Worm (Caenorhabditis elegans): ENCODE results near the gene mtss-1.

mtss-1 gene

DNA sequence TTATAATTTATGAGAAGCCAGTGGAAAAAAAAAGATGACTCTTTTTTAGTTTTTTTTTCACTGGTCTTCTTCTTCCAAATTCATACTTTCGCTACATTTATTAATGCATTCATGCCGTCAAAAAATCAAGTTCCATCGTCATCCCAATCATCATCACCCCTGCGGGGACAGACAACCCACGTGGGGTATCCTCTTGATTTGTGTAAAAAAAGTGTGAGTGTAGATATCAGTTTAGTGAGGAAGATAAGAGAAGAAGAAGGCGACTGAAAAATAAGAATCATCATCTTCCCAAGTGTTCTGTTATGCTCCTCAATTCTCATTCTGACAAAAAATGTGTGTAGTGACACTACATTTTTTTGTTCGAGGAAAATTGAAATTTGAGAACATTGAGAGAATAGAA lies 36.1 kb upstream of the mtss-1 start:
- TF ChIP-seq hlh-11 (tag; optimal IDR thresholded peaks at IDR 0.05) (peak; percentile 62), nhr-25 (tag; optimal IDR thresholded peaks at IDR 0.05; ENCODE audit: borderline replicate concordance, insufficient read depth) (no peak), pqm-1 (tag; optimal IDR thresholded peaks at IDR 0.05) (no peak), F26F4.8 (GFP tag; conservative IDR thresholded peaks at IDR 0.05) (no peak), T20F7.1 (GFP tag; optimal IDR thresholded peaks at IDR 0.05) (no peak), Y48G9A.11 (GFP tag; IDR thresholded peaks at IDR 0.05) (no peak), daf-8 (GFP tag; IDR thresholded peaks at IDR 0.05) (no peak), tra-1 (GFP tag; IDR thresholded peaks at IDR 0.05) (peak; percentile 32; the same call in 1 of the 2 replicates), dmd-8 (GFP tag; IDR thresholded peaks at IDR 0.05) (no peak), mep-1 (tag; optimal IDR thresholded peaks at IDR 0.05) (no peak), madf-5 (GFP tag; IDR thresholded peaks at IDR 0.05) (no peak), mdl-1 (tag; optimal IDR thresholded peaks at IDR 0.05) (peak; percentile 56 to 84), T26A8.4 (GFP tag; IDR thresholded peaks at IDR 0.05) (no peak), mxl-2 (GFP tag; conservative IDR thresholded peaks at IDR 0.05) (no peak), aly-2 (tag; optimal IDR thresholded peaks at IDR 0.05) (no peak), unc-130 (GFP tag; optimal IDR thresholded peaks at IDR 0.05) (no peak), lin-1 (GFP tag; IDR thresholded peaks at IDR 0.05) (no peak), hlh-30 (tag; optimal IDR thresholded peaks at IDR 0.05; ENCODE audit: insufficient read depth) (peak; percentile 82), daf-12 (tag; optimal IDR thresholded peaks at IDR 0.05) (no peak), dmd-6 (GFP tag; IDR thresholded peaks at IDR 0.05) (no peak), attf-4 (tag; optimal IDR thresholded peaks at IDR 0.05) (no peak), ama-1 (optimal IDR thresholded peaks at IDR 0.05) (no peak), F44E2.7 (GFP tag; IDR thresholded peaks at IDR 0.05) (no peak), nhr-28 (tag; optimal IDR thresholded peaks at IDR 0.05) (peak; percentile 64), spr-1 (tag; optimal IDR thresholded peaks at IDR 0.05) (no peak), skn-1 (tag; optimal IDR thresholded peaks at IDR 0.05) (no peak), nhr-76 (tag; optimal IDR thresholded peaks at IDR 0.05) (no peak), ztf-11 (tag; optimal IDR thresholded peaks at IDR 0.05) (no peak), ceh-62 (tag; optimal IDR thresholded peaks at IDR 0.05) (no peak), nhr-41 (GFP tag; IDR thresholded peaks at IDR 0.05) (no peak), nhr-11 (tag; optimal IDR thresholded peaks at IDR 0.05) (peak; percentile 6), nhr-111 (GFP tag; optimal IDR thresholded peaks at IDR 0.05) (no peak), ztf-7 (tag; optimal IDR thresholded peaks at IDR 0.05) (no peak), madf-9 (GFP tag; conservative IDR thresholded peaks at IDR 0.05) (0 out of 2 replicates have a peak, but pooled peaks have one; percentile 2), lir-3 (tag; optimal IDR thresholded peaks at IDR 0.05) (no peak), zfp-3 (GFP tag; conservative IDR thresholded peaks at IDR 0.05) (no peak), zip-11 (GFP tag; IDR thresholded peaks at IDR 0.05) (no peak), pha-4 (GFP tag; IDR thresholded peaks at IDR 0.05) (no peak), pha-4 (tag; optimal IDR thresholded peaks at IDR 0.05) (no peak), sdz-12 (GFP tag; optimal IDR thresholded peaks at IDR 0.05) (no peak), Y75B8A.6 (GFP tag; IDR thresholded peaks at IDR 0.05) (no peak), mdt-29 (GFP tag; IDR thresholded peaks at IDR 0.05) (no peak), mxl-3 (GFP tag; optimal IDR thresholded peaks at IDR 0.05) (peak; percentile 91), lin-38 (GFP tag; IDR thresholded peaks at IDR 0.05) (no peak), zfp-2 (tag; optimal IDR thresholded peaks at IDR 0.05) (no peak), mes-2 (tag; optimal IDR thresholded peaks at IDR 0.05; ENCODE audit: poor library complexity, severe bottlenecking) (peak; percentile 19), vab-7 (GFP tag; IDR thresholded peaks at IDR 0.05) (no peak), nhr-102 (tag; optimal IDR thresholded peaks at IDR 0.05) (no peak), dve-1 (tag; optimal IDR thresholded peaks at IDR 0.05; ENCODE audit: insufficient read depth) (no peak), ces-1 (GFP tag; optimal IDR thresholded peaks at IDR 0.05) (no peak), gei-8 (GFP tag; optimal IDR thresholded peaks at IDR 0.05) (no peak), duxl-1 (tag; optimal IDR thresholded peaks at IDR 0.05; ENCODE audit: poor library complexity) (no peak)
